Fruit fly (Drosophila melanogaster) S2 (cell line): ENCODE results near the gene CAH16.

ENCODE experiments used
- CG8478 ChIP-seq: fragments of >200 bp; optimal IDR thresholded peaks from 2 replicates; lab custom pipeline; 2018
- CTCF ChIP-seq, 2 experiments: fragments of >200 bp; optimal IDR thresholded peaks; 2 replicates each; lab custom pipeline; 2018

DNA sequence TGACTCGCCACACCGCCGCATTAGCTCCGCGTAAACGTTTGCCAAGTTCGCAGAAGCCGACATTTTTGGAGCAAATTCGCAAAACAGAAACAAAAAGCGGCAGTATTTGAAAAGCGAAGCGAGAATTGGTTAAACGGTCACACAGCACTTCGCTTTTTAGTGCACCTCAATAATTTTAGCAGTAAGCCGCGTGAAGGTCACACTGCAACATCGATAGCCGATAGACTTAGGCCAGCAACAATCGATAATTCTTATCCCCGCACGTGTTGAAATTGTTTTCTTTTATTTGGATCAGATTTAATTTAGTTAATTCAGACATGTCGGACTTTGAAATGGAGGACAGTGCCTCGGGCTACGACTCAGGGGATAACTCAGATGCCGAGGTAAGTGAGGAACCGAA is 46.8 kb upstream of the CAH16 start, which contains the start of the genes Zwilch and CG1542:
- TF ChIP-seq CG8478 (lab: Kevin White, UChicago) (no peak), CTCF (optimal IDR thresholded peaks at IDR 0.05; lab: Kevin White, UChicago) (peak; percentile 29 to 34)
